Fruit fly (Drosophila melanogaster) Kc167 (cell line): Measurements from ENCODE around the gene CG33060.

Experiments used
- Myc ChIP-seq: fragments of >200 bp; optimal IDR thresholded peaks from 2 replicates; lab custom pipeline; 2017; ENCODE audit warnings: missing external identifiers
- Sin3A ChIP-seq: fragments of >200 bp; optimal IDR thresholded peaks from 2 replicates; lab custom pipeline; 2018; ENCODE audit warnings: missing external identifiers
- h ChIP-seq: fragments of >200 bp; optimal IDR thresholded peaks from 3 replicates; lab custom pipeline; 2018; ENCODE audit warnings: missing external identifiers
- insv ChIP-seq: fragments of >200 bp; optimal IDR thresholded peaks from 3 replicates; lab custom pipeline; 2018; ENCODE audit warnings: missing external identifiers
- psq ChIP-seq: fragments of >200 bp; optimal IDR thresholded peaks from 2 replicates; lab custom pipeline; 2017; ENCODE audit warnings: missing external identifiers
- ttk ChIP-seq: sonication (Bioruptor generic); optimal IDR thresholded peaks from 2 replicates; lab custom pipeline; 2017; ENCODE audit warnings: missing external identifiers

DNA sequence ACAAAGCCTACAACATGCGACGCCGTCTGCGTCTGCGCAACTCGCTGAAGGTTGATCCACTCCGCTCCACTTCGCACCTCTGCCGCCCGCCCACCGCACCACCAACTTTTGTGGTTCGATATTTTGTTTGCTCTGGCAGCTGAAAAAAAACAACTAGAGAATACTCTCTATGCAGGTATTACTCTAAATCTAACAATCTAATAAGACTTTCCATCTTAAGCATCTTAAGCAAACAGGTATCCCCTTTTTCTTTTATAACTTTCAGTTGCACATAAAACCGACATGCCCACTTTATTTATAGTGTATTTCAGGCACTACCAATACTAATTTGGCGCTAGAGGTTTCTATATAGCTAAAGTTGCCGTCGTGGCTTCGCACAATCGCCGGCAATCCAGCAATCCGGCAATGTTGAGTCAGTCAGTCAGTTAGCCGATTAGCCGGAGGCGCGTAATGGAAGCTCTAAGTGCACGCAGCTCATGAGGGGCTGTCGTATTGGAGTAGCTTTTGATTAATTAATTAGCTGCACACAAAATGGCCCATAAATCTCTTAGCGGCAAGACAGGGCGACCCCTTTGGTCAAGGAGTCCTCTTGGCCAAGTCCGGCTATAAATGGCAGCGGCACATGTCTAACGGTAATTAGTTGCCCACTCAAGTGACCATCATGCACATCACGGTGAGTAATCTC, 2.5 kb upstream of the CG33060 start, which contains the start of gene CG13058:
- TF ChIP-seq Sin3A: no peak
- TF ChIP-seq psq (lab: Kevin White, UChicago): no peak
- TF ChIP-seq h (lab: Kevin White, UChicago): no peak
- TF ChIP-seq ttk: no peak
- no peak for TF ChIP-seq Myc (lab: Kevin White, UChicago)
- TF ChIP-seq insv (lab: Kevin White, UChicago): no peak
